Fruit fly (Drosophila melanogaster): ENCODE data around the gene CG13857.

The CG13857 gene

DNA sequence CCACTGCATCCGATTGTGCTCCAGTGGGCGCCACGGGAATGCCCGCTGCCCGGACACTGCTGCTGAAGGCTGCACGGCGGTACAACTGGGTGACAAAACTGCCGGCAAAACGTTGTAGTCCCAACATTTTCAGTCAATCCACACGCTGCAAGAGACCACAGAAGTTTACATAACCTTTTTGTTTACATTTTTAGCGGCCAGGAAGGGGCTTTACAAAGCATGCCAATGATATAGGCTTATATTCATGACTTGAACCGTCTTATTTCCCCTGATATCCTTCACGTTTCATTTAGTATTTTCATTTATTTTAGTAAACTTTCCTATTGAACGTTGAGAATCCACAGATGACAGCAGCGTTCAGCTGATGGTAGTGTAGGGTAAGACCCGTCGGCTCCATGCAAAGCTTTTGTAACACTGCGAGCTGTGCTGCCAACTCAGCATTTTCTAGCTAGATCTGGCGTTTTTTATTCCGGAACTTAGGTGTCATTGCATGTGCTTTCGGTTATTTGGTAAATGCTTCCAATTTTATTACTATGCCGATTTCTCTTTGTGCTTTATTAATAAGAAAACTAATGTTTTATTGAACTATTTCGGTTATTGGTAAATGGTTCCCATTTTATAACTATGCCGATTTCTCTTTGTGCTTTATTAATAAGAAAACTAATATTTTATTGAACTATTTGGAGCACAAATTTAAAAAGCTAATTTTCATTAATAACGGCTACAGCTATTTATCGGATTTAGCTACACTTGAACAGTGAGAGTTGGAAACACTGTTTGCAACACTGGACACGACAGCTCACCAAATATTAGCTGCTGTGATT is 16.8 kb upstream of the CG13857 start, which contains the start of the genes CG13850 and lqfR (continued):
- no peak for TF ChIP-seq CG7963 (GFP tag; IDR thresholded peaks at IDR 0.05; ENCODE audit: partially characterized antibody)
- no peak for TF ChIP-seq CG14965 (GFP tag; optimal IDR thresholded peaks at IDR 0.05; ENCODE audit: borderline replicate concordance)
- peak; percentile 58 for TF ChIP-seq fd96Cb (tag; optimal IDR thresholded peaks at IDR 0.05)
- TF ChIP-seq CG13624 (GFP tag; optimal IDR thresholded peaks at IDR 0.05), result peak; percentile 81
- TF ChIP-seq dysf (GFP tag; IDR thresholded peaks at IDR 0.05), result peak; percentile 75; the same call in 2 of the 3 replicates
- peak; percentile 60 for TF ChIP-seq Ssrp (tag; optimal IDR thresholded peaks at IDR 0.05)
- peak; percentile 11 for TF ChIP-seq pfk (GFP tag; optimal IDR thresholded peaks at IDR 0.05)
- no peak for TF ChIP-seq CG17612 (GFP tag; IDR thresholded peaks at IDR 0.05)
- TF ChIP-seq unc-4 (GFP tag; IDR thresholded peaks at IDR 0.05; ENCODE audit: partially characterized antibody), result no peak
- peak; percentile 77 for TF ChIP-seq CG18619 (GFP tag; optimal IDR thresholded peaks at IDR 0.05)
- peak; percentile 78 for TF ChIP-seq pum (GFP tag; optimal IDR thresholded peaks at IDR 0.05)
- peak; percentile 33; the same call in 1 of the 2 replicates for TF ChIP-seq ssp (GFP tag; IDR thresholded peaks at IDR 0.05)
- peak; percentile 72 for TF ChIP-seq klu (GFP tag; IDR thresholded peaks at IDR 0.05)
- peak; percentile 43; the same call in 1 of the 2 replicates for TF ChIP-seq CG14441 (GFP tag; IDR thresholded peaks at IDR 0.05)
- TF ChIP-seq CG17385 (GFP tag; optimal IDR thresholded peaks at IDR 0.05), result peak; percentile 67
- TF ChIP-seq ab (GFP tag; optimal IDR thresholded peaks at IDR 0.05), result peak; percentile 28
- peak; percentile 44 for TF ChIP-seq CG1529 (GFP tag; optimal IDR thresholded peaks at IDR 0.05)
- TF ChIP-seq CG17359 (tag; optimal IDR thresholded peaks at IDR 0.05), result peak; percentile 54
- TF ChIP-seq Rx (GFP tag; IDR thresholded peaks at IDR 0.05), result no peak
- peak; percentile 87 for TF ChIP-seq CG9932 (GFP tag; IDR thresholded peaks at IDR 0.05)
- TF ChIP-seq CG3726 (GFP tag; IDR thresholded peaks at IDR 0.05), result no peak
- TF ChIP-seq gro (GFP tag; optimal IDR thresholded peaks at IDR 0.05), result peak; percentile 48
- TF ChIP-seq kah (GFP tag; optimal IDR thresholded peaks at IDR 0.05), result no peak
- peak; percentile 80 for TF ChIP-seq CG12391 (tag; optimal IDR thresholded peaks at IDR 0.05)
- peak; percentile 53; the same call in 1 of the 2 replicates for TF ChIP-seq esg (GFP tag; conservative IDR thresholded peaks at IDR 0.05)
- no peak for TF ChIP-seq dmrt99B (tag; optimal IDR thresholded peaks at IDR 0.05)
- TF ChIP-seq B-H2 (GFP tag; optimal IDR thresholded peaks at IDR 0.05), result peak; percentile 47
- TF ChIP-seq mam (GFP tag; optimal IDR thresholded peaks at IDR 0.05), result peak; percentile 85
- TF ChIP-seq CG12942 (GFP tag; optimal IDR thresholded peaks at IDR 0.05), result peak; percentile 77
- TF ChIP-seq Side (GFP tag; optimal IDR thresholded peaks at IDR 0.05), result peak; percentile 66
- no peak for TF ChIP-seq Fer1 (GFP tag; optimal IDR thresholded peaks at IDR 0.05)
- TF ChIP-seq CG10267 (tag; optimal IDR thresholded peaks at IDR 0.05), result peak; percentile 97
- no peak for TF ChIP-seq CG42726 (GFP tag; IDR thresholded peaks at IDR 0.05; ENCODE audit: partially characterized antibody)
- peak; percentile 84 for TF ChIP-seq trem (tag; optimal IDR thresholded peaks at IDR 0.05)
- TF ChIP-seq usp (GFP tag; optimal IDR thresholded peaks at IDR 0.05), result no peak
- peak; percentile 38 for TF ChIP-seq fd3F (GFP tag; optimal IDR thresholded peaks at IDR 0.05)
- no peak for TF ChIP-seq CG1832 (GFP tag; optimal IDR thresholded peaks at IDR 0.05)
- peak; percentile 72 for TF ChIP-seq Dad (GFP tag; optimal IDR thresholded peaks at IDR 0.05)
- peak; percentile 59; the same call in 3 of the 4 replicates for TF ChIP-seq Gug (GFP tag; IDR thresholded peaks at IDR 0.05)
- TF ChIP-seq CG4617 (GFP tag; optimal IDR thresholded peaks at IDR 0.05; ENCODE audit: borderline replicate concordance), result peak; percentile 40
- no peak for TF ChIP-seq gsb-n (tag; optimal IDR thresholded peaks at IDR 0.05)
- peak; percentile 54 for TF ChIP-seq emc (GFP tag; optimal IDR thresholded peaks at IDR 0.05)
- no peak for TF ChIP-seq nau (GFP tag; optimal IDR thresholded peaks at IDR 0.05)
- peak; percentile 40; the same call in 1 of the 3 replicates for TF ChIP-seq Mrtf (GFP tag; IDR thresholded peaks at IDR 0.05)
- TF ChIP-seq hb (GFP tag; IDR thresholded peaks at IDR 0.05; ENCODE audit: partially characterized antibody), result no peak
- TF ChIP-seq Oaz (GFP tag; IDR thresholded peaks at IDR 0.05), result 0 out of 2 replicates have a peak, but pooled peaks have one; percentile 18
- TF ChIP-seq CG10959 (GFP tag; IDR thresholded peaks at IDR 0.05), result no peak
- TF ChIP-seq yki (optimal IDR thresholded peaks at IDR 0.05), result no peak
- TF ChIP-seq chn (GFP tag; optimal IDR thresholded peaks at IDR 0.05), result peak; percentile 80
